Fruit fly (Drosophila melanogaster) whole organism, embryonic: ENCODE results near the gene CG4313.

Experiments used
- Atf6 ChIP-seq: fragments of 200-800 bp; sonication (Bioruptor generic); IDR thresholded peaks from 2 replicates; pipeline ENCODE4 v1.3.6; 2022; ENCODE audit warnings: missing biosample characterization, missing genetic modification characterization
- CG10431 ChIP-seq: fragments of 200-800 bp; sonication (Bioruptor generic); optimal IDR thresholded peaks from 3 replicates; lab custom pipeline; 2018; ENCODE audit warnings: missing biosample characterization, mild to moderate bottlenecking, missing genetic modification characterization
- CG10959 ChIP-seq: fragments of 200-800 bp; sonication (Bioruptor generic); IDR thresholded peaks from 2 replicates; pipeline ENCODE4 v1.3.6; 2022; ENCODE audit warnings: missing biosample characterization, missing genetic modification characterization
- CG12659 ChIP-seq: fragments of 200-800 bp; sonication (Bioruptor generic); optimal IDR thresholded peaks from 3 replicates; lab custom pipeline; 2017; ENCODE audit warnings: mild to moderate bottlenecking, missing biosample characterization, missing genetic modification reagents, missing genetic modification characterization
- CG13894 ChIP-seq: fragments of 200-800 bp; sonication (Bioruptor generic); optimal IDR thresholded peaks from 3 replicates; lab custom pipeline; 2018; ENCODE audit warnings: missing biosample characterization, mild to moderate bottlenecking, missing genetic modification characterization, moderate library complexity
- CG14860 ChIP-seq: fragments of 200-800 bp; sonication (Bioruptor generic); IDR thresholded peaks from 3 replicates; pipeline ENCODE4 v1.3.6; 2022; ENCODE audit warnings: missing biosample characterization, missing genetic modification characterization; ENCODE audit not compliant: partially characterized antibody
- CG15269 ChIP-seq: fragments of 200-800 bp; sonication (Bioruptor generic); optimal IDR thresholded peaks from 2 replicates; lab custom pipeline; 2018; ENCODE audit warnings: missing biosample characterization, mild to moderate bottlenecking, missing genetic modification characterization, moderate library complexity
- CG34224 ChIP-seq: fragments of 200-800 bp; sonication (Bioruptor generic); IDR thresholded peaks from 3 replicates; pipeline ENCODE4 v1.3.6; 2022; ENCODE audit warnings: missing biosample characterization, missing genetic modification characterization; ENCODE audit not compliant: partially characterized antibody
- CG34376 ChIP-seq: fragments of 200-800 bp; sonication (Bioruptor generic); optimal IDR thresholded peaks from 2 replicates; lab custom pipeline; 2018; ENCODE audit warnings: missing biosample characterization, mild to moderate bottlenecking, missing genetic modification characterization
- CG4404 ChIP-seq: fragments of 200-800 bp; sonication (Bioruptor generic); IDR thresholded peaks from 2 replicates; pipeline ENCODE4 v1.3.6; 2022; ENCODE audit warnings: missing biosample characterization, missing genetic modification characterization
- CG7745 ChIP-seq: fragments of 200-800 bp; sonication (Bioruptor generic); optimal IDR thresholded peaks from 2 replicates; lab custom pipeline; 2018; ENCODE audit warnings: missing biosample characterization, mild to moderate bottlenecking, missing genetic modification characterization, moderate library complexity
- CG7786 ChIP-seq: fragments of 200-800 bp; sonication (Bioruptor generic); optimal IDR thresholded peaks from 2 replicates; lab custom pipeline; 2016; ENCODE audit warnings: missing biosample characterization, missing genetic modification characterization
- CG8765 ChIP-seq: fragments of 200-800 bp; sonication (Bioruptor generic); IDR thresholded peaks from 2 replicates; pipeline ENCODE4 v1.3.6; 2022; ENCODE audit warnings: missing biosample characterization, missing genetic modification characterization
- CG9437 ChIP-seq: fragments of 200-800 bp; sonication (Bioruptor generic); optimal IDR thresholded peaks from 2 replicates; lab custom pipeline; 2018; ENCODE audit warnings: missing biosample characterization, mild to moderate bottlenecking, missing genetic modification characterization
- CG9609 ChIP-seq: fragments of 200-800 bp; sonication (Bioruptor generic); optimal IDR thresholded peaks from 3 replicates; lab custom pipeline; 2016; ENCODE audit warnings: missing biosample characterization, missing genetic modification characterization
- CoRest ChIP-seq: fragments of 200-800 bp; sonication (Bioruptor generic); optimal IDR thresholded peaks from 3 replicates; lab custom pipeline; 2018; ENCODE audit warnings: missing biosample characterization, mild to moderate bottlenecking, missing genetic modification characterization, moderate library complexity
- Deaf1 ChIP-seq: fragments of 200-800 bp; optimal IDR thresholded peaks from 3 replicates; lab custom pipeline; 2019; ENCODE audit warnings: missing biosample characterization, mild to moderate bottlenecking, missing genetic modification characterization, moderate library complexity
- Dll ChIP-seq: fragments of 200-800 bp; sonication (Bioruptor generic); IDR thresholded peaks from 4 replicates; pipeline ENCODE4 v1.3.6; 2022; ENCODE audit warnings: missing biosample characterization, missing genetic modification characterization; ENCODE audit not compliant: partially characterized antibody
- Drgx ChIP-seq: fragments of 200-800 bp; sonication (Bioruptor generic); IDR thresholded peaks from 2 replicates; pipeline ENCODE4 v1.3.6; 2022; ENCODE audit warnings: missing biosample characterization, missing genetic modification characterization
- Fer3 ChIP-seq: fragments of 200-800 bp; sonication (Bioruptor generic); optimal IDR thresholded peaks from 2 replicates; lab custom pipeline; 2018; ENCODE audit warnings: missing biosample characterization, mild to moderate bottlenecking, missing genetic modification characterization, moderate library complexity
- Kr ChIP-seq: fragments of 200-800 bp; sonication (Bioruptor generic); optimal IDR thresholded peaks from 2 replicates; lab custom pipeline; 2017; ENCODE audit warnings: missing biosample characterization, mild to moderate bottlenecking, missing genetic modification characterization
- Med ChIP-seq: fragments of 200-800 bp; sonication (Bioruptor generic); peaks from one replicate; lab custom pipeline; 2016; ENCODE audit warnings: missing biosample characterization, missing genetic modification characterization, mild to moderate bottlenecking, inconsistent platforms, moderate library complexity
- Nf-YC ChIP-seq: fragments of 200-800 bp; optimal IDR thresholded peaks from 3 replicates; lab custom pipeline; 2019; ENCODE audit warnings: missing biosample characterization, mild to moderate bottlenecking, missing genetic modification characterization, moderate library complexity
- Rfx ChIP-seq: fragments of 200-800 bp; sonication (Bioruptor generic); IDR thresholded peaks from 2 replicates; pipeline ENCODE4 v1.3.6; 2022; ENCODE audit warnings: missing biosample characterization, missing genetic modification characterization
- Spps ChIP-seq: fragments of 200-800 bp; sonication (Bioruptor generic); optimal IDR thresholded peaks from 2 replicates; lab custom pipeline; 2018; ENCODE audit warnings: missing biosample characterization, mild to moderate bottlenecking, missing genetic modification characterization
- amos ChIP-seq: fragments of 200-800 bp; sonication (Bioruptor generic); IDR thresholded peaks from 2 replicates; pipeline ENCODE4 v1.3.6; 2022; ENCODE audit warnings: missing biosample characterization, missing genetic modification characterization; ENCODE audit not compliant: partially characterized antibody
- ara ChIP-seq: fragments of 200-800 bp; sonication (Bioruptor generic); IDR thresholded peaks from 2 replicates; pipeline ENCODE4 v1.3.6; 2022; ENCODE audit warnings: missing biosample characterization, missing genetic modification characterization
- cg ChIP-seq: fragments of 200-800 bp; sonication (Bioruptor generic); optimal IDR thresholded peaks from 3 replicates; lab custom pipeline; 2019; ENCODE audit warnings: missing biosample characterization, mild to moderate bottlenecking, missing genetic modification characterization, moderate library complexity
- chinmo ChIP-seq: fragments of 200-800 bp; sonication (Bioruptor generic); IDR thresholded peaks from 4 replicates; pipeline ENCODE4 v1.3.6; 2022; ENCODE audit warnings: missing biosample characterization, missing genetic modification characterization; ENCODE audit not compliant: partially characterized antibody
- kni ChIP-seq: fragments of 200-800 bp; sonication (Bioruptor generic); optimal IDR thresholded peaks from 3 replicates; lab custom pipeline; 2017; ENCODE audit warnings: mild to moderate bottlenecking, missing biosample characterization, missing genetic modification reagents, missing genetic modification characterization
- lab ChIP-seq: fragments of 200-800 bp; sonication (Bioruptor generic); optimal IDR thresholded peaks from 3 replicates; lab custom pipeline; 2017; ENCODE audit warnings: missing biosample characterization, missing genetic modification characterization, mild to moderate bottlenecking, moderate library complexity, missing genetic modification reagents
- peb ChIP-seq: fragments of 200-800 bp; sonication (Bioruptor generic); IDR thresholded peaks from 2 replicates; pipeline ENCODE4 v1.3.6; 2022; ENCODE audit warnings: missing biosample characterization, missing genetic modification characterization
- phol ChIP-seq: fragments of 200-800 bp; sonication (Bioruptor generic); optimal IDR thresholded peaks from 3 replicates; lab custom pipeline; 2018; ENCODE audit warnings: missing biosample characterization, mild to moderate bottlenecking, missing genetic modification characterization, moderate library complexity
- psq ChIP-seq: fragments of 200-800 bp; sonication (Bioruptor generic); optimal IDR thresholded peaks from 2 replicates; lab custom pipeline; 2017; ENCODE audit warnings: missing biosample characterization, missing genetic modification characterization
- sd ChIP-seq: fragments of 200-800 bp; sonication (Bioruptor generic); optimal IDR thresholded peaks from 3 replicates; lab custom pipeline; 2018; ENCODE audit warnings: missing biosample characterization, mild to moderate bottlenecking, missing genetic modification characterization, moderate library complexity
- sug ChIP-seq: fragments of 200-800 bp; optimal IDR thresholded peaks from 2 replicates; lab custom pipeline; 2019; ENCODE audit warnings: missing biosample characterization, mild to moderate bottlenecking, missing genetic modification characterization, moderate library complexity
- tap ChIP-seq: fragments of 200-800 bp; optimal IDR thresholded peaks from 3 replicates; lab custom pipeline; 2019; ENCODE audit warnings: missing biosample characterization, mild to moderate bottlenecking, missing genetic modification characterization, moderate library complexity

The CG4313 gene

DNA sequence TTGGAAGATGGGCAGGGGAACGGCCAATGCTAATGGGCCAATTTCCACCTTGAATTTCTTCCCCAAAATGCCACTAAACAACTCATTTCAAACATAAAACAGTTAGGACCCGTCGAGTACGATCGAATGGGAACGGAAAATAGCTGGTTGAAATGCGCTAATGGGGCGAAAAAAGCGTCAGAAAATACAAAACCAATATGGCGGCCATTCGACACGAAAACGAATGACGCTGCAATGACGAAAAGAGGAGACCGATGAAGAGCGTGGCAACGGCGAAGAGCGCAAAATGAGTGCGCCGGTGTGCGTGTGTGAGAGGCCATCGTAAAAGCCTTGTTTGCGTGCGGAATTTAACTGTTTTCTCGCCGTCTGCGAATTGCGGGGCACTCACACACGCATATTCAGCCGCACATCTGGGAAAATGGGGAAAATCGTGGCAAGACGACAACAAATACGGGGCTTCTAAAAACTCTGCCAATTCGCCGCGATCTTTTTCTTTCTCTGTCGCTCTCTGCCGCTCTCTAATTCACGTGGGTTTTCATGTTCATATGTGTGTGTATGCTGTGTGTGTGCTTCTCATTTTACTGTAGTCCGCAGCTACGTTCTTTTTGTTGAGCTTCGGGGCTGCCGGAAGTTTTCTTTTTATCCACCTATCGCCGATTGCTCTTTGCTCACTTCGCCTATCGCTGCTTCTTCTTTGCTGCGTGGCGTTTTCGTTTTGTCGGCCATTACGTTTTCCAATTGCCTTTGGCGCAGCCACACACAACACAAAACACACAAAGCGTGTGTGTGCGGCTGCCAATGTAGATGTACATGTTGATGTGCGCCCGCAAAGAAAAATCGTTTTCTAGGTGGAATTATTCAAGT, 31.4 kb upstream of the CG4313 start, which contains the start of gene east (continued):
- TF ChIP-seq CG4404 (GFP tag; lab: Robert Waterston, UW) (no peak), phol (tag; lab: Kevin White, UChicago) (peak; percentile 97), Kr (GFP tag; lab: Kevin White, UChicago) (peak; percentile 59), Fer3 (peak; percentile 18), cg (GFP tag; lab: Kevin White, UChicago) (peak; percentile 91), kni (GFP tag; lab: Kevin White, UChicago) (peak; percentile 34), chinmo (GFP tag; lab: Robert Waterston, UW) (peak; percentile 87; the same call in 3 of the 4 replicates), sd (tag; lab: Kevin White, UChicago) (peak; percentile 86), Drgx (GFP tag; lab: Robert Waterston, UW) (0 out of 2 replicates have a peak, but pooled peaks have one; percentile 5), Spps (no peak), CG13894 (peak; percentile 5), Dll (peak; percentile 32; the same call in 2 of the 4 replicates), sug (tag; lab: Kevin White, UChicago) (peak; percentile 20), peb (GFP tag; lab: Robert Waterston, UW) (no peak), CG34376 (peak; percentile 44), Rfx (peak; percentile 35; the same call in 1 of the 2 replicates), CG15269 (tag; lab: Kevin White, UChicago) (peak; percentile 4), CG10431 (GFP tag; lab: Kevin White, UChicago) (peak; percentile 31), CG8765 (GFP tag; lab: Robert Waterston, UW) (no peak), CG12659 (GFP tag; lab: Kevin White, UChicago) (peak; percentile 6), amos (no peak), lab (peak; percentile 14), psq (GFP tag; lab: Kevin White, UChicago) (peak; percentile 73), Nf-YC (tag; lab: Kevin White, UChicago) (peak; percentile 48), Deaf1 (tag; lab: Kevin White, UChicago) (peak; percentile 89), CG9609 (GFP tag; lab: Kevin White, UChicago) (no peak), CG9437 (GFP tag; lab: Kevin White, UChicago) (peak; percentile 0), CG7745 (tag; lab: Kevin White, UChicago) (no peak), CG7786 (GFP tag; lab: Kevin White, UChicago) (no peak), CG14860 (GFP tag; lab: Robert Waterston, UW) (no peak), CG34224 (GFP tag; lab: Robert Waterston, UW) (0 out of 3 replicates have a peak, but pooled peaks have one; percentile 17), tap (tag; lab: Kevin White, UChicago) (peak; percentile 7), ara (GFP tag; lab: Robert Waterston, UW) (0 out of 2 replicates have a peak, but pooled peaks have one; percentile 3), CoRest (tag; lab: Kevin White, UChicago) (peak; percentile 10), Atf6 (GFP tag; lab: Robert Waterston, UW) (0 out of 2 replicates have a peak, but pooled peaks have one; percentile 26), Med (GFP tag; lab: Kevin White, UChicago) (peak; percentile 79), CG10959 (GFP tag; lab: Robert Waterston, UW) (no peak)
